Worm (Caenorhabditis elegans): ENCODE data around the gene elks-1.

DNA sequence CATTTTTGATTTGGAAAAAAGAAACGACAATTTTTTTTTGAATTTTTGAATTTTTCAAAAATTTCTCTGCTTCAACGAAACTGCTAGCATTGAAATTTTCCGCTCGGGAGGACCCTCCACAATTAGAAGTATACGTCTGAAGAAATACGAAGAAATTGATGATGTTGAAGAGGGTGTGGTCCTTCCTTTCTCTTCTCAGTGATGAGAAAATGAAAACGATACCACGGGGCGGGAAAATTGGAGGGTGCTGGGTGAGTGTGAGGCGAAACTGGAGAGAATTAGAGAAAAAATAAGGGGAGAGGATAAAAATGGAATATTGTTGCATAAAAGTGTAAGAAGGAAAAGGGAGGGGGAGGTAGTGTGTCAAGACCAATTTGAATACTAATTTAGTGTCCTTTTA is 2.2 kb upstream of the elks-1 start:
- no peak for TF ChIP-seq nhr-237 (tag; optimal IDR thresholded peaks at IDR 0.05)
- no peak for TF ChIP-seq tbx-2 (tag; optimal IDR thresholded peaks at IDR 0.05)
- no peak for TF ChIP-seq lin-15B (tag; optimal IDR thresholded peaks at IDR 0.05)

Measured in whole organism, L3 larva.